Worm (Caenorhabditis elegans): Measurements from ENCODE around the gene F13B12.7.

DNA sequence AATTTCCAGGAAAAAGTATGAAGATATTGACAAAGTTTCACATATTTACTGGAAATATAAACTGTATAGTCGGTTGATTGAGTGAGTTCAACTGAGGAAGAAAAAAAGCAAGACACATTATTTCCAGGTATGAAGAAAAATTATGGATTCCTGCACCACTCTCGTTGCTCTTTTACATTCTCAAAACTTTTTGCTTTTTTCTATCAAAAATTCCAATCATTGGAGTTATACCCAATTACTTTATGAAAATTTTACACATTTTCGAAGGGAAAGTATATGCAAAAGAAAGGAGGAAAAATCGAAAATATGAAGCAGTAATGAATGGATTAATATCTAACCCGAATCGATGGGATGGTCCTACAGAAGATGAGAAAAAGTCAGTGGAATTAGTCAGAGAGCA lies 706 bp upstream of the F13B12.7 start:
- TF ChIP-seq lin-39 (tag; optimal IDR thresholded peaks at IDR 0.05) (no peak), nhr-11 (tag; optimal IDR thresholded peaks at IDR 0.05) (no peak), ZK546.5 (tag; optimal IDR thresholded peaks at IDR 0.05) (no peak), unc-39 (tag; optimal IDR thresholded peaks at IDR 0.05) (no peak), nhr-237 (tag; optimal IDR thresholded peaks at IDR 0.05) (no peak), skn-1 (tag; optimal IDR thresholded peaks at IDR 0.05) (no peak), F13H6.1 (tag; optimal IDR thresholded peaks at IDR 0.05) (no peak), elt-3 (tag; optimal IDR thresholded peaks at IDR 0.05) (no peak)
